Worm (Caenorhabditis elegans) whole organism, midembryonic: ENCODE results near the gene rexd-1.

Experiments
- T22C8.4 ChIP-seq: fragments of 200-800 bp; sonication (Bioruptor generic); IDR thresholded peaks from 2 replicates; pipeline ENCODE4 v1.3.6; 2022; ENCODE audit warnings: missing genetic modification characterization, missing compliant biosample characterization
- cog-1 ChIP-seq: sonication (generic microtip); optimal IDR thresholded peaks from 2 replicates; lab custom pipeline; 2016; ENCODE audit warnings: missing genetic modification characterization, missing compliant biosample characterization
- med-1 ChIP-seq: sonication (generic microtip); optimal IDR thresholded peaks from 2 replicates; lab custom pipeline; 2017; ENCODE audit warnings: missing genetic modification characterization, mild to moderate bottlenecking, missing compliant biosample characterization, antibody characterized with exemption, missing genetic modification reagents; ENCODE audit not compliant: insufficient read depth
- ref-1 ChIP-seq: fragments of 200-800 bp; sonication (Bioruptor generic); conservative IDR thresholded peaks from 2 replicates; pipeline ENCODE4 v1.3.6; 2022; ENCODE audit warnings: missing genetic modification reagents, missing genetic modification characterization, missing compliant biosample characterization
- tab-1 ChIP-seq: fragments of 200-800 bp; sonication (Bioruptor generic); IDR thresholded peaks from 2 replicates; pipeline ENCODE4 v1.3.6; 2022; ENCODE audit warnings: missing genetic modification characterization, missing compliant biosample characterization
- ztf-23 ChIP-seq: fragments of 200-800 bp; sonication (Bioruptor generic); IDR thresholded peaks from 2 replicates; pipeline ENCODE4 v1.3.6; 2022; ENCODE audit warnings: missing genetic modification reagents, missing genetic modification characterization, missing compliant biosample characterization

DNA sequence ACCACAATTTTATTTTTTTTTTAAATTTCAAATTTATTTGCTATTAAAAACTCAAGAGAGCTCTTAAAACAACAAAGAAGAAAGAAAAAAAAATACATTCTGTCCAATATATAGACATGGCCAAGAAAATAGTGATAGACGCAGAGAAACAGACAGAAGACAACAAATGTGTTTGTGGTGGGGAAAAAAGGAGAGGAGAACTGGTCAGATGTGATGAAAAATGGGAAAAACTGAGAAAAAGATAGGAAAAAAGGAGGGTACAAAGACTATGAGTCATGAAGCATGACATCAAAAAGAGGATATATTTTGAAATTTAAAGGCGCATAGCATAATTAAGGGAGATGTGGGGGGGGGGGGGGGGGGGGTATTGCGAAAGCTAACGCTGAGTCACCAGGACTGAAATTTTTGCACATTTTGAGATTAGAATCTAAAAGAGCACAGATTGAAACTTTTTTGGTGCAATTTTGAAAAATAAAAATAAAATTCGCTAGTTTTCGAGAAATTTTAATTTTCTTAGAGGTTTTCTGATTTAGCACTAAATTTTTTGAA, 15.2 kb upstream of the rexd-1 start:
- TF ChIP-seq cog-1: no peak
- TF ChIP-seq T22C8.4 (GFP tag; lab: Robert Waterston, UW): no peak
- TF ChIP-seq tab-1 (GFP tag; lab: Robert Waterston, UW): no peak
- TF ChIP-seq ztf-23 (GFP tag; lab: Robert Waterston, UW): no peak
- TF ChIP-seq ref-1 (GFP tag; lab: Robert Waterston, UW): no peak
- TF ChIP-seq med-1 (GFP tag; lab: Kevin White, UChicago): no peak
